Worm (Caenorhabditis elegans) whole organism, young adult: ENCODE data around the gene ctr-9.

Experiments
- B0261.1 ChIP-seq: sonication (generic microtip); optimal IDR thresholded peaks from 2 replicates; lab custom pipeline; 2016; ENCODE audit warnings: mild to moderate bottlenecking, missing genetic modification characterization, moderate library complexity, missing compliant biosample characterization
- B0336.3 ChIP-seq: fragments of 200-800 bp; sonication (Bioruptor generic); IDR thresholded peaks from 2 replicates; pipeline ENCODE4 v1.3.6; 2022; ENCODE audit warnings: missing genetic modification characterization, missing compliant biosample characterization
- F22D6.2 ChIP-seq: sonication (generic microtip); optimal IDR thresholded peaks from 2 replicates; lab custom pipeline; 2016; ENCODE audit warnings: mild to moderate bottlenecking, missing genetic modification characterization, missing compliant biosample characterization
- F33H1.4 ChIP-seq: fragments of 200-800 bp; sonication (Bioruptor generic); IDR thresholded peaks from 2 replicates; pipeline ENCODE4 v1.3.6; 2022; ENCODE audit warnings: missing genetic modification reagents, missing genetic modification characterization, missing compliant biosample characterization
- F39B2.1 ChIP-seq: fragments of 200-800 bp; sonication (Bioruptor generic); IDR thresholded peaks from 2 replicates; pipeline ENCODE4 v1.3.6; 2022; ENCODE audit warnings: missing genetic modification reagents, missing genetic modification characterization, missing compliant biosample characterization
- F49E8.2 ChIP-seq: sonication (generic microtip); optimal IDR thresholded peaks from 3 replicates; lab custom pipeline; 2017; ENCODE audit warnings: missing genetic modification characterization, mild to moderate bottlenecking, missing compliant biosample characterization, antibody characterized with exemption, moderate library complexity; ENCODE audit not compliant: insufficient read depth
- Y53F4B.3 ChIP-seq: fragments of 200-800 bp; sonication (Bioruptor generic); IDR thresholded peaks from 2 replicates; pipeline ENCODE4 v1.3.6; 2022; ENCODE audit warnings: missing genetic modification reagents, missing genetic modification characterization, missing compliant biosample characterization
- Y53G8AR.9 ChIP-seq: fragments of 200-800 bp; sonication (Bioruptor generic); conservative IDR thresholded peaks from 2 replicates; pipeline ENCODE4 v1.3.6; 2022; ENCODE audit warnings: missing genetic modification reagents, missing genetic modification characterization, missing compliant biosample characterization
- Y67H2A.10 ChIP-seq: fragments of 200-800 bp; sonication (Bioruptor generic); conservative IDR thresholded peaks from 2 replicates; pipeline ENCODE4 v1.3.6; 2022; ENCODE audit warnings: missing genetic modification reagents, missing genetic modification characterization, missing compliant biosample characterization
- ZK185.1 ChIP-seq: sonication (generic microtip); optimal IDR thresholded peaks from 2 replicates; lab custom pipeline; 2016; ENCODE audit warnings: mild to moderate bottlenecking, missing genetic modification characterization, missing compliant biosample characterization; ENCODE audit not compliant: poor library complexity, severe bottlenecking
- akir-1 ChIP-seq: fragments of 200-800 bp; sonication (Bioruptor generic); optimal IDR thresholded peaks from 2 replicates; lab custom pipeline; 2018; ENCODE audit warnings: mild to moderate bottlenecking, missing genetic modification characterization, moderate library complexity, missing compliant biosample characterization
- atf-7 ChIP-seq: sonication (generic microtip); optimal IDR thresholded peaks from 2 replicates; lab custom pipeline; 2017; ENCODE audit warnings: mild to moderate bottlenecking, missing genetic modification characterization, missing compliant biosample characterization
- athp-1 ChIP-seq: sonication (generic microtip); optimal IDR thresholded peaks from 2 replicates; lab custom pipeline; 2017; ENCODE audit warnings: mild to moderate bottlenecking, missing genetic modification characterization, missing compliant biosample characterization
- bed-2 ChIP-seq: fragments of 200-800 bp; sonication (Bioruptor generic); IDR thresholded peaks from 2 replicates; pipeline ENCODE4 v1.3.6; 2022; ENCODE audit warnings: missing genetic modification reagents, missing genetic modification characterization, missing compliant biosample characterization
- cebp-1 ChIP-seq, 2 experiments: fragments of 200-800 bp in 1 of 2; sonication (Bioruptor generic) in 1 of 2; sonication (generic microtip) in 1 of 2; IDR thresholded peaks in 1 of 2; optimal IDR thresholded peaks in 1 of 2; 2 replicates each; pipeline versions ENCODE4 v1.3.6 to Lab custom; 2017 to 2022; ENCODE audit warnings: missing compliant biosample characterization in 2 of 2, missing genetic modification characterization in 2 of 2, mild to moderate bottlenecking in 1 of 2, missing genetic modification reagents in 1 of 2, moderate library complexity in 1 of 2
- cebp-2 ChIP-seq: fragments of 200-800 bp; sonication (Bioruptor generic); IDR thresholded peaks from 2 replicates; pipeline ENCODE4 v1.3.6; 2022; ENCODE audit warnings: missing genetic modification characterization, missing compliant biosample characterization
- ceh-79 ChIP-seq: sonication (generic microtip); optimal IDR thresholded peaks from 2 replicates; lab custom pipeline; 2017; ENCODE audit warnings: mild to moderate bottlenecking, missing genetic modification characterization, missing compliant biosample characterization
- ekl-4 ChIP-seq: fragments of 200-800 bp; sonication (Bioruptor generic); IDR thresholded peaks from 2 replicates; pipeline ENCODE4 v1.3.6; 2022; ENCODE audit warnings: missing genetic modification reagents, missing genetic modification characterization, missing compliant biosample characterization
- hrde-1 ChIP-seq: sonication (generic microtip); optimal IDR thresholded peaks from 2 replicates; lab custom pipeline; 2016; ENCODE audit warnings: missing genetic modification characterization, mild to moderate bottlenecking, missing compliant biosample characterization, moderate library complexity, missing genotype, missing genetic modification reagents, borderline replicate concordance
- hsf-1 ChIP-seq: fragments of 200-800 bp; sonication (Bioruptor generic); IDR thresholded peaks from 2 replicates; pipeline ENCODE4 v1.3.6; 2022; ENCODE audit warnings: missing genetic modification reagents, missing genetic modification characterization, missing compliant biosample characterization
- lin-26 ChIP-seq: fragments of 200-800 bp; sonication (Bioruptor generic); IDR thresholded peaks from 2 replicates; pipeline ENCODE4 v1.3.6; 2022; ENCODE audit warnings: missing genetic modification reagents, missing genetic modification characterization, missing compliant biosample characterization
- lin-54 ChIP-seq: fragments of 200-800 bp; sonication (Bioruptor generic); optimal IDR thresholded peaks from 2 replicates; lab custom pipeline; 2018; ENCODE audit warnings: mild to moderate bottlenecking, missing genetic modification characterization, missing compliant biosample characterization
- lsl-1 ChIP-seq: fragments of 200-800 bp; sonication (Bioruptor generic); optimal IDR thresholded peaks from 2 replicates; lab custom pipeline; 2018; ENCODE audit warnings: mild to moderate bottlenecking, missing genetic modification characterization, moderate library complexity, missing compliant biosample characterization
- madf-3 ChIP-seq: fragments of 200-800 bp; sonication (Bioruptor generic); IDR thresholded peaks from 2 replicates; pipeline ENCODE4 v1.3.6; 2022; ENCODE audit warnings: missing genetic modification reagents, missing genetic modification characterization, missing compliant biosample characterization
- madf-6 ChIP-seq: fragments of 200-800 bp; sonication (Bioruptor generic); IDR thresholded peaks from 2 replicates; pipeline ENCODE4 v1.3.6; 2022; ENCODE audit warnings: missing genetic modification reagents, missing genetic modification characterization, missing compliant biosample characterization
- madf-8 ChIP-seq: fragments of 200-800 bp; sonication (Bioruptor generic); conservative IDR thresholded peaks from 2 replicates; pipeline ENCODE4 v1.3.6; 2022; ENCODE audit warnings: missing genetic modification reagents, missing genetic modification characterization, missing compliant biosample characterization
- mes-4 ChIP-seq: sonication (generic microtip); optimal IDR thresholded peaks from 2 replicates; lab custom pipeline; 2016; ENCODE audit warnings: missing genotype, missing genetic modification characterization, missing compliant biosample characterization
- nfya-1 ChIP-seq: sonication (generic microtip); optimal IDR thresholded peaks from 2 replicates; lab custom pipeline; 2017; ENCODE audit warnings: antibody characterized with exemption, missing compliant biosample characterization, missing genetic modification characterization, borderline replicate concordance; ENCODE audit not compliant: insufficient read depth
- nfya-2 ChIP-seq: fragments of 200-800 bp; sonication (Bioruptor generic); IDR thresholded peaks from 2 replicates; pipeline ENCODE4 v1.3.6; 2022; ENCODE audit warnings: missing genetic modification reagents, missing genetic modification characterization, missing compliant biosample characterization
- nfyb-1 ChIP-seq: fragments of 200-800 bp; sonication (Bioruptor generic); IDR thresholded peaks from 2 replicates; pipeline ENCODE4 v1.3.6; 2022; ENCODE audit warnings: missing genetic modification reagents, missing genetic modification characterization, missing compliant biosample characterization
- nhr-179 ChIP-seq: sonication (generic microtip); optimal IDR thresholded peaks from 2 replicates; lab custom pipeline; 2016; ENCODE audit warnings: mild to moderate bottlenecking, missing genetic modification characterization, missing compliant biosample characterization
- pha-4 ChIP-seq: fragments of 150-350 bp; sonication (generic microtip); optimal IDR thresholded peaks from 2 replicates; lab custom pipeline; 2014; ENCODE audit warnings: missing biosample characterization, missing genetic modification reagents, missing genetic modification characterization
- snpc-1.3 ChIP-seq: sonication (generic microtip); optimal IDR thresholded peaks from 2 replicates; lab custom pipeline; 2017; ENCODE audit warnings: missing genetic modification characterization, mild to moderate bottlenecking, missing compliant biosample characterization, antibody characterized with exemption, moderate library complexity, missing genotype, missing genetic modification reagents; ENCODE audit not compliant: insufficient read depth
- snpc-3.4 ChIP-seq: sonication (generic microtip); optimal IDR thresholded peaks from 2 replicates; lab custom pipeline; 2017; ENCODE audit warnings: missing genetic modification characterization, mild to moderate bottlenecking, missing compliant biosample characterization, antibody characterized with exemption, moderate library complexity, missing genotype, missing genetic modification reagents
- snpc-4 ChIP-seq, 5 experiments: fragments of 150-350 bp in 1 of 5; sonication (generic microtip) in 4 of 5; optimal IDR thresholded peaks; 2 replicates each; lab custom pipeline; 2014 to 2018; ENCODE audit warnings: missing genetic modification characterization in 5 of 5, missing biosample characterization in 3 of 5, antibody characterized with exemption in 2 of 5, mild to moderate bottlenecking in 2 of 5, missing compliant biosample characterization in 2 of 5, missing genotype in 2 of 5, moderate library complexity in 2 of 5, missing genetic modification reagents in 1 of 5
- sptf-2 ChIP-seq: fragments of 200-800 bp; sonication (Bioruptor generic); optimal IDR thresholded peaks from 2 replicates; lab custom pipeline; 2018; ENCODE audit warnings: mild to moderate bottlenecking, missing genetic modification characterization, missing compliant biosample characterization
- tbp1 ChIP-seq: fragments of 200-800 bp; sonication (Bioruptor generic); optimal IDR thresholded peaks from 2 replicates; lab custom pipeline; 2018; ENCODE audit warnings: mild to moderate bottlenecking, missing genetic modification characterization, missing compliant biosample characterization
- unc-62 ChIP-seq: fragments of 150-350 bp; optimal IDR thresholded peaks from 2 replicates; lab custom pipeline; 2014; ENCODE audit warnings: missing biosample characterization, missing genetic modification reagents, missing genetic modification characterization
- zfh-2 ChIP-seq: fragments of 200-800 bp; sonication (Bioruptor generic); conservative IDR thresholded peaks from 2 replicates; pipeline ENCODE4 v1.3.6; 2022; ENCODE audit warnings: missing genetic modification reagents, missing genetic modification characterization, missing compliant biosample characterization
- ztf-18 ChIP-seq: sonication (generic microtip); optimal IDR thresholded peaks from 2 replicates; lab custom pipeline; 2016; ENCODE audit warnings: missing genotype, mild to moderate bottlenecking, missing genetic modification characterization, missing compliant biosample characterization
- ztf-25 ChIP-seq: fragments of 200-800 bp; sonication (Bioruptor generic); IDR thresholded peaks from 2 replicates; pipeline ENCODE4 v1.3.6; 2022; ENCODE audit warnings: missing genetic modification reagents, missing genetic modification characterization, missing compliant biosample characterization
- ztf-3 ChIP-seq: fragments of 200-800 bp; sonication (Bioruptor generic); optimal IDR thresholded peaks from 2 replicates; lab custom pipeline; 2018; ENCODE audit warnings: mild to moderate bottlenecking, missing genetic modification characterization, missing compliant biosample characterization

Gene ctr-9

ce11 chrIII:9490783-9491547 is at the start of gene ctr-9, which contains the start of gene dars-1:
Gene ctr-9 (plus strand): TSS chrIII:9491396.
Gene dars-1 (minus strand): TSS chrIII:9491215.
- TF ChIP-seq F49E8.2 (tag; lab: Kevin White, UChicago) (no peak), snpc-4 (GFP tag; optimal IDR thresholded peaks at IDR 0.05; lab: Kevin White, UChicago) (no peak), snpc-4 (tag; optimal IDR thresholded peaks at IDR 0.05; lab: Kevin White, UChicago) (no peak), bed-2 (GFP tag; lab: Robert Waterston, UW) (no peak), mes-4 (tag; lab: Kevin White, UChicago) (no peak), F22D6.2 (tag; lab: Kevin White, UChicago) (no peak), akir-1 (GFP tag; lab: Kevin White, UChicago) (no peak), nhr-179 (tag; lab: Kevin White, UChicago) (no peak), Y53G8AR.9 (GFP tag; lab: Robert Waterston, UW) (0 out of 2 replicates have a peak, but pooled peaks have one; percentile 42), ztf-3 (GFP tag; lab: Kevin White, UChicago) (no peak), F39B2.1 (GFP tag; lab: Robert Waterston, UW) (no peak), ZK185.1 (tag; lab: Kevin White, UChicago) (no peak), cebp-1 (GFP tag; IDR thresholded peaks at IDR 0.05; lab: Robert Waterston, UW) (peak; percentile 30; the same call in 1 of the 2 replicates), cebp-1 (tag; optimal IDR thresholded peaks at IDR 0.05; lab: Kevin White, UChicago) (peak; percentile 87), cebp-2 (no peak), F33H1.4 (no peak), unc-62 (GFP tag; lab: Kevin White, UChicago) (no peak), lsl-1 (GFP tag; lab: Kevin White, UChicago) (no peak), Y53F4B.3 (GFP tag; lab: Robert Waterston, UW) (no peak), B0261.1 (tag; lab: Kevin White, UChicago) (no peak), zfh-2 (GFP tag; lab: Robert Waterston, UW) (no peak), pha-4 (no peak), hsf-1 (no peak), snpc-3.4 (peak; percentile 0), madf-3 (GFP tag; lab: Robert Waterston, UW) (no peak)

ce11 chrIII:9442846-9443245 is 48.4 kb upstream of the ctr-9 start:
- TF ChIP-seq atf-7 (tag; lab: Kevin White, UChicago): peak; percentile 45
- no peak for TF ChIP-seq ztf-25
- no peak for TF ChIP-seq cebp-1 (GFP tag; IDR thresholded peaks at IDR 0.05; lab: Robert Waterston, UW)
- no peak for TF ChIP-seq cebp-1 (tag; optimal IDR thresholded peaks at IDR 0.05; lab: Kevin White, UChicago)
- peak; percentile 37 for TF ChIP-seq lin-54
- no peak for TF ChIP-seq athp-1 (tag; lab: Kevin White, UChicago)
- no peak for TF ChIP-seq nfya-1
- peak; percentile 39 for TF ChIP-seq snpc-1.3 (tag; lab: Kevin White, UChicago)
- TF ChIP-seq hsf-1: 0 out of 2 replicates have a peak, but pooled peaks have one; percentile 34
- 0 out of 2 replicates have a peak, but pooled peaks have one; percentile 35 for TF ChIP-seq nfya-2 (GFP tag; lab: Robert Waterston, UW)
- peak; percentile 38 for TF ChIP-seq B0336.3
- peak; percentile 45; the same call in 1 of the 2 replicates for TF ChIP-seq nfyb-1
- TF ChIP-seq sptf-2: no peak
- no peak for TF ChIP-seq hrde-1
- peak; percentile 19; the same call in 1 of the 2 replicates for TF ChIP-seq madf-8 (GFP tag; lab: Robert Waterston, UW)
- TF ChIP-seq lin-26 (GFP tag; lab: Robert Waterston, UW): peak; percentile 57; the same call in 1 of the 2 replicates
- peak; percentile 74 for TF ChIP-seq madf-6
- TF ChIP-seq madf-3 (GFP tag; lab: Robert Waterston, UW): 0 out of 2 replicates have a peak, but pooled peaks have one; percentile 33
- peak; percentile 48 for TF ChIP-seq ztf-18 (tag; lab: Kevin White, UChicago)
- peak; percentile 45 for TF ChIP-seq ceh-79
- TF ChIP-seq ekl-4 (GFP tag; lab: Robert Waterston, UW): peak; percentile 30; the same call in 1 of the 2 replicates
- no peak for TF ChIP-seq Y67H2A.10 (GFP tag; lab: Robert Waterston, UW)
- peak; percentile 0 for TF ChIP-seq tbp1 (GFP tag; lab: Kevin White, UChicago)
